Worm (Caenorhabditis elegans) whole organism, L4 larva: ENCODE measurements around the gene srw-24.
A peak's percentile ranks its signal among the peaks of the same experiment; 100 is the strongest.

Experiments used
- D1046.2 ChIP-seq: fragments of 200-800 bp; sonication (Bioruptor generic); IDR thresholded peaks from 2 replicates; pipeline ENCODE4 v1.3.6; 2022; ENCODE audit warnings: missing genetic modification characterization, missing compliant biosample characterization
- F44E2.7 ChIP-seq: fragments of 200-800 bp; sonication (Bioruptor generic); IDR thresholded peaks from 2 replicates; pipeline ENCODE4 v2.1.2; 2022; ENCODE audit warnings: missing genetic modification characterization, missing compliant biosample characterization
- R02D3.7 ChIP-seq: fragments of 150-350 bp; sonication (generic microtip); optimal IDR thresholded peaks from 3 replicates; lab custom pipeline; 2014; ENCODE audit warnings: missing biosample characterization, missing genetic modification characterization
- T20F7.1 ChIP-seq: fragments of 200-800 bp; sonication (Bioruptor generic); optimal IDR thresholded peaks from 2 replicates; lab custom pipeline; 2018; ENCODE audit warnings: mild to moderate bottlenecking, missing genetic modification characterization, missing compliant biosample characterization
- T26A8.4 ChIP-seq: fragments of 200-800 bp; sonication (Bioruptor generic); IDR thresholded peaks from 2 replicates; pipeline ENCODE4 v1.3.6; 2022; ENCODE audit warnings: missing genetic modification characterization, missing compliant biosample characterization
- Y48G9A.11 ChIP-seq: fragments of 200-800 bp; sonication (Bioruptor generic); IDR thresholded peaks from 2 replicates; pipeline ENCODE4 v1.3.6; 2022; ENCODE audit warnings: missing genetic modification reagents, missing genetic modification characterization, missing compliant biosample characterization
- Y5F2A.4 ChIP-seq: fragments of 200-800 bp; sonication (Bioruptor generic); optimal IDR thresholded peaks from 2 replicates; lab custom pipeline; 2018; ENCODE audit warnings: mild to moderate bottlenecking, missing genetic modification characterization, missing compliant biosample characterization
- ZK546.5 ChIP-seq, 2 experiments: sonication (generic microtip); optimal IDR thresholded peaks; 2 replicates each; lab custom pipeline; 2017; ENCODE audit warnings: missing biosample characterization in 2 of 2, missing genetic modification characterization in 2 of 2
- arid-1 ChIP-seq: fragments of 200-800 bp; sonication (Bioruptor generic); conservative IDR thresholded peaks from 2 replicates; pipeline ENCODE4 v1.3.6; 2022; ENCODE audit warnings: missing genetic modification reagents, missing genetic modification characterization, missing compliant biosample characterization
- attf-4 ChIP-seq: sonication (generic microtip); optimal IDR thresholded peaks from 3 replicates; lab custom pipeline; 2017; ENCODE audit warnings: missing biosample characterization, missing genetic modification characterization
- ceh-44 ChIP-seq: fragments of 200-800 bp; sonication (Bioruptor generic); IDR thresholded peaks from 2 replicates; pipeline ENCODE4 v1.3.6; 2022; ENCODE audit warnings: missing genetic modification reagents, missing genetic modification characterization, missing compliant biosample characterization
- ceh-62 ChIP-seq: sonication (generic microtip); optimal IDR thresholded peaks from 2 replicates; lab custom pipeline; 2017; ENCODE audit warnings: missing biosample characterization, missing genetic modification characterization
- ceh-82 ChIP-seq: sonication (generic microtip); optimal IDR thresholded peaks from 2 replicates; lab custom pipeline; 2017; ENCODE audit warnings: missing biosample characterization, missing genetic modification characterization
- ces-1 ChIP-seq: fragments of 150-350 bp; sonication (generic microtip); optimal IDR thresholded peaks from 4 replicates; lab custom pipeline; 2014; ENCODE audit warnings: missing biosample characterization, missing genetic modification reagents, missing genetic modification characterization
- cey-2 ChIP-seq: sonication (generic microtip); optimal IDR thresholded peaks from 3 replicates; lab custom pipeline; 2017; ENCODE audit warnings: missing genetic modification characterization, mild to moderate bottlenecking, missing compliant biosample characterization, antibody characterized with exemption, borderline replicate concordance; ENCODE audit not compliant: insufficient read depth
- daf-12 ChIP-seq: fragments of 150-350 bp; optimal IDR thresholded peaks from 2 replicates; lab custom pipeline; 2014; ENCODE audit warnings: missing biosample characterization, missing genetic modification reagents, missing genetic modification characterization
- dmd-8 ChIP-seq: fragments of 200-800 bp; sonication (Bioruptor generic); IDR thresholded peaks from 2 replicates; pipeline ENCODE4 v1.3.6; 2022; ENCODE audit warnings: missing genetic modification characterization, missing compliant biosample characterization
- fkh-10 ChIP-seq: fragments of 150-350 bp; optimal IDR thresholded peaks from 2 replicates; lab custom pipeline; 2014; ENCODE audit warnings: missing biosample characterization, missing genetic modification reagents, missing genetic modification characterization
- hif-1 ChIP-seq, 2 experiments: sonication (generic microtip); optimal IDR thresholded peaks; 2 replicates each; lab custom pipeline; 2016 to 2017; ENCODE audit warnings: missing compliant biosample characterization in 2 of 2, missing genetic modification characterization in 2 of 2, missing genetic modification reagents in 2 of 2, missing genotype in 2 of 2, mild to moderate bottlenecking in 1 of 2
- hlh-11 ChIP-seq: fragments of 200-800 bp; sonication (Bioruptor generic); optimal IDR thresholded peaks from 2 replicates; lab custom pipeline; 2018; ENCODE audit warnings: mild to moderate bottlenecking, missing genetic modification characterization, missing compliant biosample characterization
- jun-1 ChIP-seq: fragments of 150-350 bp; optimal IDR thresholded peaks from 2 replicates; lab custom pipeline; 2014; ENCODE audit warnings: missing biosample characterization, missing genetic modification reagents, missing genetic modification characterization
- lim-7 ChIP-seq: fragments of 200-800 bp; sonication (Bioruptor generic); IDR thresholded peaks from 2 replicates; pipeline ENCODE4 v1.3.6; 2022; ENCODE audit warnings: missing genetic modification characterization, missing compliant biosample characterization
- lin-13 ChIP-seq: fragments of 150-350 bp; optimal IDR thresholded peaks from 2 replicates; lab custom pipeline; 2014; ENCODE audit warnings: missing biosample characterization, missing genetic modification reagents, missing genetic modification characterization
- lin-29 ChIP-seq: fragments of 200-800 bp; sonication (Bioruptor generic); IDR thresholded peaks from 2 replicates; pipeline ENCODE4 v1.3.6; 2022; ENCODE audit warnings: missing genetic modification reagents, missing genetic modification characterization, missing compliant biosample characterization
- lin-38 ChIP-seq: fragments of 200-800 bp; sonication (Bioruptor generic); IDR thresholded peaks from 2 replicates; pipeline ENCODE4 v1.3.6; 2022; ENCODE audit warnings: missing genetic modification reagents, missing genetic modification characterization, missing compliant biosample characterization
- madf-9 ChIP-seq: fragments of 200-800 bp; sonication (Bioruptor generic); conservative IDR thresholded peaks from 2 replicates; pipeline ENCODE4 v1.3.6; 2022; ENCODE audit warnings: missing genetic modification reagents, missing genetic modification characterization, missing compliant biosample characterization
- mdl-1 ChIP-seq, 2 experiments: fragments of 150-350 bp in 1 of 2; sonication (generic microtip) in 1 of 2; optimal IDR thresholded peaks; 2 replicates each; lab custom pipeline; 2014 to 2017; ENCODE audit warnings: missing biosample characterization in 2 of 2, missing genetic modification characterization in 2 of 2
- mes-2 ChIP-seq: sonication (generic microtip); optimal IDR thresholded peaks from 2 replicates; lab custom pipeline; 2016; ENCODE audit warnings: missing genotype, mild to moderate bottlenecking, missing genetic modification characterization, missing compliant biosample characterization; ENCODE audit not compliant: poor library complexity, severe bottlenecking
- mxl-3 ChIP-seq: fragments of 200-800 bp; sonication (Bioruptor generic); optimal IDR thresholded peaks from 2 replicates; lab custom pipeline; 2018; ENCODE audit warnings: mild to moderate bottlenecking, missing genetic modification characterization, missing compliant biosample characterization
- nhr-10 ChIP-seq: fragments of 150-350 bp; optimal IDR thresholded peaks from 2 replicates; lab custom pipeline; 2014; ENCODE audit warnings: missing biosample characterization, missing genetic modification characterization
- nhr-111 ChIP-seq: fragments of 200-800 bp; sonication (Bioruptor generic); optimal IDR thresholded peaks from 2 replicates; lab custom pipeline; 2018; ENCODE audit warnings: mild to moderate bottlenecking, missing genetic modification characterization, missing compliant biosample characterization
- nhr-28 ChIP-seq: fragments of 150-350 bp; optimal IDR thresholded peaks from 2 replicates; lab custom pipeline; 2014; ENCODE audit warnings: missing biosample characterization, missing genetic modification characterization
- nhr-77 ChIP-seq: fragments of 150-350 bp; optimal IDR thresholded peaks from 2 replicates; lab custom pipeline; 2014; ENCODE audit warnings: missing biosample characterization, missing genetic modification characterization
- pha-4 ChIP-seq, 2 experiments: fragments of 150-350 bp in 1 of 2; fragments of 200-800 bp in 1 of 2; sonication (Bioruptor generic) in 1 of 2; IDR thresholded peaks in 1 of 2; optimal IDR thresholded peaks in 1 of 2; 2 replicates each; pipeline versions ENCODE4 v1.3.6 to Lab custom; 2014 to 2022; ENCODE audit warnings: missing genetic modification characterization in 2 of 2, missing genetic modification reagents in 2 of 2, missing biosample characterization in 1 of 2, missing compliant biosample characterization in 1 of 2
- sdz-12 ChIP-seq: fragments of 200-800 bp; sonication (Bioruptor generic); optimal IDR thresholded peaks from 2 replicates; lab custom pipeline; 2018; ENCODE audit warnings: mild to moderate bottlenecking, missing genetic modification characterization, missing compliant biosample characterization
- snpc-1.2 ChIP-seq: fragments of 200-800 bp; sonication (Bioruptor generic); IDR thresholded peaks from 2 replicates; pipeline ENCODE4 v1.3.6; 2022; ENCODE audit warnings: missing genetic modification reagents, missing genetic modification characterization, missing compliant biosample characterization
- unc-130 ChIP-seq: sonication (generic microtip); optimal IDR thresholded peaks from 2 replicates; lab custom pipeline; 2016; ENCODE audit warnings: missing genetic modification reagents, missing genetic modification characterization, missing compliant biosample characterization
- unc-62 ChIP-seq, 3 experiments: fragments of 150-350 bp in 1 of 3; sonication (generic microtip); optimal IDR thresholded peaks in 2 of 3; peaks in 1 of 3; 1 replicate in 1 of 3; 2 replicates in 2 of 3; lab custom pipeline; 2014 to 2017; ENCODE audit warnings: missing biosample characterization in 3 of 3, missing genetic modification characterization in 3 of 3, missing genetic modification reagents in 3 of 3, missing genotype in 1 of 3
- zag-1 ChIP-seq: fragments of 150-350 bp; optimal IDR thresholded peaks from 2 replicates; lab custom pipeline; 2014; ENCODE audit warnings: missing biosample characterization, missing genetic modification characterization
- ztf-7 ChIP-seq: fragments of 150-350 bp; optimal IDR thresholded peaks from 2 replicates; lab custom pipeline; 2014; ENCODE audit warnings: missing biosample characterization, missing genetic modification characterization

The srw-24 gene

ce11 chrV:15223668-15224067 is at the start of gene srw-24:
Gene srw-24, plus strand, starts transcription at chrV:15223968.
- no peak for TF ChIP-seq nhr-111 (GFP tag; lab: Kevin White, UChicago)
- TF ChIP-seq D1046.2: no peak
- TF ChIP-seq attf-4 (tag; lab: Kevin White, UChicago): no peak
- TF ChIP-seq lin-29 (GFP tag; lab: Robert Waterston, UW): no peak
- no peak for TF ChIP-seq dmd-8
- no peak for TF ChIP-seq sdz-12 (GFP tag; lab: Kevin White, UChicago)
- TF ChIP-seq madf-9 (GFP tag; lab: Robert Waterston, UW): no peak
- no peak for TF ChIP-seq unc-62 (GFP tag; optimal IDR thresholded peaks at IDR 0.05 in 1 of 2; lab: Kevin White, UChicago)
- no peak for TF ChIP-seq unc-62 (tag; optimal IDR thresholded peaks at IDR 0.05; lab: Kevin White, UChicago)
- no peak for TF ChIP-seq ztf-7 (tag; lab: Kevin White, UChicago)
- TF ChIP-seq lim-7 (GFP tag; lab: Robert Waterston, UW): no peak
- no peak for TF ChIP-seq hlh-11
- no peak for TF ChIP-seq snpc-1.2 (GFP tag; lab: Robert Waterston, UW)
- TF ChIP-seq Y48G9A.11: no peak
- TF ChIP-seq ceh-82 (tag; lab: Kevin White, UChicago): no peak
- no peak for TF ChIP-seq F44E2.7 (GFP tag; lab: Robert Waterston, UW)
- TF ChIP-seq jun-1 (tag; lab: Kevin White, UChicago): no peak
- no peak for TF ChIP-seq pha-4 (GFP tag; IDR thresholded peaks at IDR 0.05; lab: Robert Waterston, UW)
- TF ChIP-seq pha-4 (tag; optimal IDR thresholded peaks at IDR 0.05; lab: Kevin White, UChicago): no peak
- TF ChIP-seq fkh-10 (GFP tag; lab: Kevin White, UChicago): no peak
- TF ChIP-seq arid-1 (GFP tag; lab: Robert Waterston, UW): no peak
- TF ChIP-seq, all 104 proteins: peak for 0

ce11 chrV:15175459-15175858 is 48.3 kb upstream of the srw-24 start, which contains the start of gene clec-47:
Gene clec-47, plus strand, starts transcription at chrV:15175759.
- TF ChIP-seq ceh-62 (tag; lab: Kevin White, UChicago) (no peak), mes-2 (tag; lab: Kevin White, UChicago) (no peak), nhr-28 (tag; lab: Kevin White, UChicago) (peak; percentile 19), jun-1 (tag; lab: Kevin White, UChicago) (no peak), hif-1 (tag; optimal IDR thresholded peaks at IDR 0.05; lab: Kevin White, UChicago) (peak in 1 of 2 experiments; percentile 31), T20F7.1 (GFP tag; lab: Kevin White, UChicago) (no peak), ces-1 (GFP tag; lab: Kevin White, UChicago) (no peak), F44E2.7 (GFP tag; lab: Robert Waterston, UW) (no peak), cey-2 (tag; lab: Kevin White, UChicago) (no peak), lin-13 (GFP tag; lab: Kevin White, UChicago) (no peak), mdl-1 (tag; optimal IDR thresholded peaks at IDR 0.05; lab: Kevin White, UChicago) (no peak), zag-1 (tag; lab: Kevin White, UChicago) (no peak), nhr-10 (tag; lab: Kevin White, UChicago) (no peak), ceh-44 (GFP tag; lab: Robert Waterston, UW) (no peak), T26A8.4 (no peak), Y5F2A.4 (GFP tag; lab: Kevin White, UChicago) (no peak), ZK546.5 (tag; optimal IDR thresholded peaks at IDR 0.05; lab: Kevin White, UChicago) (no peak), R02D3.7 (tag; lab: Kevin White, UChicago) (no peak)

ce11 chrV:15179757-15180156 is 44.0 kb upstream of the srw-24 start, which contains the start of gene T09F5.10:
Gene T09F5.10, plus strand, starts transcription at chrV:15180057.
- TF ChIP-seq mxl-3 (GFP tag; lab: Kevin White, UChicago) (no peak), lin-38 (GFP tag; lab: Robert Waterston, UW) (no peak), daf-12 (tag; lab: Kevin White, UChicago) (no peak), ceh-62 (tag; lab: Kevin White, UChicago) (no peak), nhr-77 (no peak), unc-130 (no peak)
